Worm (Caenorhabditis elegans) whole organism, midembryonic: ENCODE measurements around the gene col-139.

Source experiments
- T22C8.4 ChIP-seq: fragments of 200-800 bp; sonication (Bioruptor generic); IDR thresholded peaks from 2 replicates; pipeline ENCODE4 v1.3.6; 2022; ENCODE audit warnings: missing genetic modification characterization, missing compliant biosample characterization
- cog-1 ChIP-seq: sonication (generic microtip); optimal IDR thresholded peaks from 2 replicates; lab custom pipeline; 2016; ENCODE audit warnings: missing genetic modification characterization, missing compliant biosample characterization
- med-1 ChIP-seq: sonication (generic microtip); optimal IDR thresholded peaks from 2 replicates; lab custom pipeline; 2017; ENCODE audit warnings: missing genetic modification characterization, mild to moderate bottlenecking, missing compliant biosample characterization, antibody characterized with exemption, missing genetic modification reagents; ENCODE audit not compliant: insufficient read depth
- ref-1 ChIP-seq: fragments of 200-800 bp; sonication (Bioruptor generic); conservative IDR thresholded peaks from 2 replicates; pipeline ENCODE4 v1.3.6; 2022; ENCODE audit warnings: missing genetic modification reagents, missing genetic modification characterization, missing compliant biosample characterization
- ztf-23 ChIP-seq: fragments of 200-800 bp; sonication (Bioruptor generic); IDR thresholded peaks from 2 replicates; pipeline ENCODE4 v1.3.6; 2022; ENCODE audit warnings: missing genetic modification reagents, missing genetic modification characterization, missing compliant biosample characterization

DNA sequence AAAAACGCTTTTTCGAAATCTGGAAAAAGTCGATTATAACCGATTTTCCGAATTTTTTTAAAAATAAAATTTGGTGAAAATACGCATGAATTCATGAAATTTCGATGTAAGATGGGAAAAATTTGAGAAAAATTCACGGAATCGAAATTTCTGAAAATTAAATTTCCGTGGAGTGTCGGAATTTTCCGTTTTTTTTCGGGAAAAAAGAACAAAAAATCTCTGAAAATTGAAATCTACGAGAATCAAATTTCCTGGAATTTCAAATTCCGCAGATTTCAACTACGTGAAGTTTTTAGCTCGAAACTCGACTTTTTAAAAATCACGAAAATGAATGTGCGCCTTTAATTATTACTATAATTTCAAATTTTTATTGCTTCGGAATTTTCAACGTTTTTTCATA, 27.4 kb downstream of the col-139 start:
- no peak for TF ChIP-seq cog-1
- no peak for TF ChIP-seq T22C8.4 (GFP tag; lab: Robert Waterston, UW)
- no peak for TF ChIP-seq ref-1 (GFP tag; lab: Robert Waterston, UW)
- no peak for TF ChIP-seq med-1
- TF ChIP-seq ztf-23 (GFP tag; lab: Robert Waterston, UW) = no peak
